Fruit fly (Drosophila melanogaster): ENCODE results near the gene pug.

DNA sequence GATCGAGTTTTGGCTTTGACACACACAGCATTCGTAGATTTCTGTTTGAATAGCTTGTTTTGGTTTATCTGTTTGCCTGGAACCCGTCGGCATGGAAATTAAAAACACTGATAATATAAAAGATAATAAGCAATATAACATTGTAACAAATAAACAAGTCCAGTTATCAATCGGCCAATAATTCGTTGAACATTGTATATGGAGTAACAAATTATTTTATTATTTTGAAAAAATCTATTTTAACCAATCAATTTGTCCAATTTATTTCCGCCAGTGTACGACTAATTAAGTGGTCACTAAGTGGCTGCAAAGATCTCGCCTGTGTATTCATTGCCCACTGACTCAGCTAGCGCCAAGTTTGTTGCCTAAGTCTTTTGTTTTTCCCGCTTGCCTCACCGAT, 7.5 kb upstream of the pug start:
- no peak for TF ChIP-seq pan (optimal IDR thresholded peaks at IDR 0.05)
- TF ChIP-seq EcR (GFP tag; optimal IDR thresholded peaks at IDR 0.05) = no peak
- no peak for TF ChIP-seq CG8478 (optimal IDR thresholded peaks at IDR 0.05)
- TF ChIP-seq usp (GFP tag; optimal IDR thresholded peaks at IDR 0.05) = no peak

Measured in whole organism.